Worm (Caenorhabditis elegans) whole organism, early embryonic: ENCODE results near the gene Y57G11C.23.

Experiments
- B0310.2 ChIP-seq: sonication (generic microtip); optimal IDR thresholded peaks from 2 replicates; lab custom pipeline; 2016; ENCODE audit warnings: mild to moderate bottlenecking, missing genetic modification characterization, missing compliant biosample characterization
- aly-1 ChIP-seq: sonication (generic microtip); optimal IDR thresholded peaks from 2 replicates; lab custom pipeline; 2016; ENCODE audit warnings: missing genetic modification characterization, missing compliant biosample characterization
- ama-1 ChIP-seq: fragments of 150-350 bp; optimal IDR thresholded peaks from 2 replicates; lab custom pipeline; 2014
- ceh-36 ChIP-seq: sonication (generic microtip); optimal IDR thresholded peaks from 2 replicates; lab custom pipeline; 2016; ENCODE audit warnings: missing genetic modification characterization, inconsistent platforms, missing compliant biosample characterization
- tbx-11 ChIP-seq: fragments of 200-800 bp; sonication (Bioruptor generic); IDR thresholded peaks from 2 replicates; pipeline ENCODE4 v1.3.6; 2022; ENCODE audit warnings: missing genetic modification characterization, missing compliant biosample characterization

ce11 chrIV:14868560-14868959, 7.0 kb upstream of the Y57G11C.23 start:
- TF ChIP-seq aly-1 (no peak), ceh-36 (tag; lab: Kevin White, UChicago) (no peak), tbx-11 (no peak), ama-1 (lab: Kevin White, UChicago) (no peak), B0310.2 (tag; lab: Kevin White, UChicago) (no peak)
